Worm (Caenorhabditis elegans): Measurements from ENCODE around the gene K08F9.4.

ce11 chrV:15182407-15182806 is 38.6 kb downstream of the K08F9.4 start, which contains the start of gene fbxa-84:
- TF ChIP-seq cebp-2 (GFP tag; IDR thresholded peaks at IDR 0.05) (no peak), mcd-1 (GFP tag; IDR thresholded peaks at IDR 0.05) (no peak), ekl-4 (GFP tag; IDR thresholded peaks at IDR 0.05) (no peak), hlh-26 (GFP tag; conservative IDR thresholded peaks at IDR 0.05) (no peak), rec-8 (tag; optimal IDR thresholded peaks at IDR 0.05) (no peak), efl-1 (GFP tag; optimal IDR thresholded peaks at IDR 0.05) (no peak), F52B5.7 (tag; optimal IDR thresholded peaks at IDR 0.05) (no peak)

All from whole organism, young adult.